Fruit fly (Drosophila melanogaster): ENCODE measurements around the gene Neto.

The Neto gene

DNA sequence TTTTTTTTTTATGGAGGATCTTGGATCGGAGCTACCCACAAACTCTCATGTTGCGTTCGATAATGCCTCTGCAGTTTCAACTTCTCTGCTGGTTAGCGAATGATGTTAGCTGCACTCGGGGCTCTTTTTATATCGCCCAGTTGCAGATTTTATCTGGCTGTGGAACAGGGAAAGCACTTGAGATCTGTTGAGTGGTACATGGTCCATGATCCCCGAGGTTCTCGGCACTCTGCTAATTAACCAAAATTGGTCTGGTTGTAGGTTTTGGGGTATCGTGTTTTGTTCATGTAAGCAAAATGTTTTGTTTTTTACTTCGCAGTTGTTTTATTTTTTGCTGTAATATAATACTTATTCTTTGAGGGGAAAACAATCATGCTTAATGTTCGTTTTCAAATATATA is 11.9 kb downstream of the Neto start, which contains the start of gene CG34324:
Gene CG34324 (minus strand): TSS at position 101 of the 400 bp plus-strand sequence.
- TF ChIP-seq fru (GFP tag; optimal IDR thresholded peaks at IDR 0.05) (no peak), dl (GFP tag; optimal IDR thresholded peaks at IDR 0.05; ENCODE audit: insufficient read depth in 1 of 2, partially characterized antibody in 2 of 2) (no peak), CG9705 (GFP tag; optimal IDR thresholded peaks at IDR 0.05) (no peak), sage (GFP tag; optimal IDR thresholded peaks at IDR 0.05) (no peak), pan (optimal IDR thresholded peaks at IDR 0.05) (no peak)

DNA sequence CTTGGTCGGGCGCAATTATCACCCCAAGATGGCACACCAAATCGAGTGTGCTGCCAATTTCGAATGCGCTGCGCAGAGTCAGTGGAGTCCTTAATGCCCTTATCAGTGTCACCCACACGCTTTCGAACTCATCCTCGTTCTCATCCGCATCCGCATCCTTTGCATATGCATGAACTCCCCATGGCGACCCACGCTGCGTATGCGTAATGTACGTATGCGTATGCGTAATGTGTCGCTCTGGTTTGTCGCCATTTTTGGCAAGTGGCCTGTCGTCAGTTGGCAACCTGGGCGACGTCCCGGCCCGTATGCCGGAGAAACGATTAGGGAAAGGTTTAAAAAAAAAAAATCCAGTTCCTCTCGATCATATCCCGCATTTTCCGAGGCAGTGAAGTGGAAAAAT is 33.3 kb downstream of the Neto start:
- TF ChIP-seq lola (GFP tag; optimal IDR thresholded peaks at IDR 0.05) (no peak), sv (GFP tag; optimal IDR thresholded peaks at IDR 0.05) (no peak)

DNA sequence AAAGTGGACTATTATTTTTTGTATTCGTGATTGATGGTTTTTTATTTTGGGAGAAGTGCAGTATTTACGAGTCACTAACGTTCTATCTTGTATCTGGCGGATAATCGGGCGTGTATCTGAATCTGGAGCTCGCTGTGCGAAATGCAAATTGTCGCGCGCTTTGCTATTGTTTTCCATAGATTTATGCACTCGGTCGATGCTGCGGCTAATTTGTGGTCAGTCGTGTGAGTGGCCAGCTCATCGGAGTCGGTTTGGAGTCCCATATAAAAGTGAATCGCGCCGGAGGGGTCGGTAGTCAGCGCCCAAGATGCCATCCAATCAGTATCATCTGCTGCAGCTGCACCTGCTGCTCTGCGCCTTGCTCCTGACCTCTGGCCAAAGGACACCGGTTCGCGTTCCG is 82.0 kb downstream of the Neto start, which contains the start of gene CG15754:
Gene CG15754 (plus strand): TSS at position 301 of the 400 bp plus-strand sequence.
- no peak for TF ChIP-seq usp (GFP tag; optimal IDR thresholded peaks at IDR 0.05)
- TF ChIP-seq Abd-B (GFP tag; optimal IDR thresholded peaks at IDR 0.05), result no peak
- TF ChIP-seq N (GFP tag; optimal IDR thresholded peaks at IDR 0.05), result no peak
- TF ChIP-seq CG9705 (GFP tag; optimal IDR thresholded peaks at IDR 0.05), result no peak
- no peak for TF ChIP-seq foxo (GFP tag; optimal IDR thresholded peaks at IDR 0.05)
- no peak for TF ChIP-seq dmrt93B (GFP tag; optimal IDR thresholded peaks at IDR 0.05)
- TF ChIP-seq brk (GFP tag; optimal IDR thresholded peaks at IDR 0.05), result no peak

DNA sequence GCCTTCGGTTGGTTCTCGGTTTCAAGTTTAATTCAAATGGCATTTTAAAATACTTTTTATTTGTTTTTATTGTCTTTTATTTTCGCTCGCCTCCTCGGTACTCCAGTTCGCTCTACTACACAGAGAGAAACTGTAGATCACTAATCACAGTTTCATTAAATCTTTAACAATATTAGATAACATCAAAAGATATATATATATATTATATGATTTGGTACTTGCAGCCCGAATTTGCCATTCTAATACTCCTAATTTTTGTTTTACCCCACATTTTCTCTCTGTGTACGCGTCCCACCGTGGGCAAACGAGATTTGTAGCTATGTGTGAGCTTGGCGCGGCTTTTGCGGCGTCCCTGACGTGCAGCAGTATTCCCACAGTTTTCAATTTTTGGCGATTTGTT is 84.0 kb downstream of the Neto start:
- TF ChIP-seq Sp1 (GFP tag; optimal IDR thresholded peaks at IDR 0.05) (peak; percentile 52), dmrt93B (GFP tag; optimal IDR thresholded peaks at IDR 0.05) (peak; percentile 19), fru (GFP tag; optimal IDR thresholded peaks at IDR 0.05) (peak; percentile 15), Dfd (GFP tag; optimal IDR thresholded peaks at IDR 0.05) (no peak), foxo (GFP tag; optimal IDR thresholded peaks at IDR 0.05) (peak in 1 of 2 experiments; percentile 70), rgr (GFP tag; optimal IDR thresholded peaks at IDR 0.05) (peak; percentile 65), Hnf4 (GFP tag; optimal IDR thresholded peaks at IDR 0.05) (no peak), dsf (GFP tag; optimal IDR thresholded peaks at IDR 0.05; ENCODE audit: borderline replicate concordance) (no peak), Abd-B (GFP tag; optimal IDR thresholded peaks at IDR 0.05) (no peak), ey (GFP tag; optimal IDR thresholded peaks at IDR 0.05) (peak; percentile 7), lola (GFP tag; optimal IDR thresholded peaks at IDR 0.05) (no peak), Hr83 (GFP tag; optimal IDR thresholded peaks at IDR 0.05; ENCODE audit: poor library complexity, severe bottlenecking) (no peak), pan (optimal IDR thresholded peaks at IDR 0.05) (no peak), sage (GFP tag; optimal IDR thresholded peaks at IDR 0.05) (no peak), CrebA (GFP tag; optimal IDR thresholded peaks at IDR 0.05; ENCODE audit: borderline replicate concordance) (no peak), N (GFP tag; optimal IDR thresholded peaks at IDR 0.05) (no peak), Mio (GFP tag; optimal IDR thresholded peaks at IDR 0.05) (no peak), HLH106 (tag; optimal IDR thresholded peaks at IDR 0.05) (peak; percentile 61), jim (GFP tag; optimal IDR thresholded peaks at IDR 0.05) (no peak), psq (GFP tag; optimal IDR thresholded peaks at IDR 0.05) (peak; percentile 53), OdsH (GFP tag; optimal IDR thresholded peaks at IDR 0.05) (peak; percentile 56), usp (GFP tag; optimal IDR thresholded peaks at IDR 0.05) (no peak), dl (GFP tag; optimal IDR thresholded peaks at IDR 0.05; ENCODE audit: insufficient read depth in 1 of 2, partially characterized antibody in 2 of 2) (no peak), h (GFP tag; optimal IDR thresholded peaks at IDR 0.05) (peak; percentile 58), Rel (GFP tag; optimal IDR thresholded peaks at IDR 0.05) (no peak), Rel (tag; optimal IDR thresholded peaks at IDR 0.05) (no peak), CG9705 (GFP tag; optimal IDR thresholded peaks at IDR 0.05) (no peak), Myc (optimal IDR thresholded peaks at IDR 0.05) (no peak), br (GFP tag; optimal IDR thresholded peaks at IDR 0.05) (no peak), Vsx2 (GFP tag; optimal IDR thresholded peaks at IDR 0.05; ENCODE audit: partially characterized antibody) (no peak), CG32264 (GFP tag; optimal IDR thresholded peaks at IDR 0.05) (no peak), woc (GFP tag; optimal IDR thresholded peaks at IDR 0.05) (no peak)
